Worm (Caenorhabditis elegans): Measurements from ENCODE around the gene F58H1.3.

DNA sequence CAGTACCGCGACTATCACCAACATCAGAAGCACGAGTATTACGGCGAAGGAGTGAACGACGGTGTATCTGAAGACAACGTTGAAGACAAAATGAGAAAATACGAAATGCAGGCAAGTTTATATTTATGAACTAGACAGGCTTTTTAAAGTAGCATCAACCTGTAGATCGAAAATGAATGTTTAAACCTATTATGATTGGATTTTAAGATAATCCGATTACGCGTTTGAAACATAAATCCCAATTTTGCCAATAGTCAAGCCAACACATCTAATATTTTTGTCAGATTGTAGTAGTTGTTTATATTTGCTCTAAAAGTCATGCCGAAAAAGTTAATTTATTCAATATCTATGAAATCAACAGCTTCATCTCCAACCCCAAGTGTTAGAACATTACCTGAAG is 32.5 kb upstream of the F58H1.3 start:
- TF ChIP-seq egrh-3 (GFP tag; IDR thresholded peaks at IDR 0.05), result no peak
- TF ChIP-seq lsl-1 (GFP tag; optimal IDR thresholded peaks at IDR 0.05), result no peak
- no peak for TF ChIP-seq Y53G8AR.9 (GFP tag; conservative IDR thresholded peaks at IDR 0.05)
- TF ChIP-seq madf-8 (GFP tag; conservative IDR thresholded peaks at IDR 0.05), result no peak
- no peak for TF ChIP-seq ceh-40 (GFP tag; IDR thresholded peaks at IDR 0.05)
- no peak for TF ChIP-seq mcd-1 (GFP tag; IDR thresholded peaks at IDR 0.05)
- TF ChIP-seq nfyb-1 (GFP tag; IDR thresholded peaks at IDR 0.05), result no peak
- no peak for TF ChIP-seq him-1 (tag; optimal IDR thresholded peaks at IDR 0.05)
